Fruit fly (Drosophila melanogaster) whole organism, embryonic: ENCODE results near the gene Sry-alpha.

Source experiments
- Ada2b ChIP-seq: fragments of 200-800 bp; sonication (Bioruptor generic); IDR thresholded peaks from 2 replicates; pipeline ENCODE4 v1.3.6; 2022; ENCODE audit warnings: missing biosample characterization, missing genetic modification characterization
- Antp ChIP-seq: fragments of 200-800 bp; sonication (Bioruptor generic); optimal IDR thresholded peaks from 3 replicates; lab custom pipeline; 2016; ENCODE audit warnings: missing biosample characterization, missing genetic modification characterization
- Atf3 ChIP-seq: fragments of 200-800 bp; sonication (Bioruptor generic); optimal IDR thresholded peaks from 3 replicates; lab custom pipeline; 2016; ENCODE audit warnings: missing biosample characterization, missing genetic modification characterization
- Atf6 ChIP-seq: fragments of 200-800 bp; sonication (Bioruptor generic); IDR thresholded peaks from 2 replicates; pipeline ENCODE4 v1.3.6; 2022; ENCODE audit warnings: missing biosample characterization, missing genetic modification characterization
- BtbVII ChIP-seq: fragments of 200-800 bp; sonication (Bioruptor generic); optimal IDR thresholded peaks from 3 replicates; lab custom pipeline; 2017; ENCODE audit warnings: missing biosample characterization, mild to moderate bottlenecking, missing genetic modification characterization
- Bteb2 ChIP-seq: fragments of 200-800 bp; sonication (Bioruptor generic); optimal IDR thresholded peaks from 2 replicates; lab custom pipeline; 2016; ENCODE audit warnings: missing biosample characterization, missing genetic modification characterization
- CG10543 ChIP-seq: fragments of 200-800 bp; sonication (Bioruptor generic); optimal IDR thresholded peaks from 3 replicates; lab custom pipeline; 2017; ENCODE audit warnings: missing biosample characterization, mild to moderate bottlenecking, missing genetic modification characterization, moderate library complexity
- CG10565 ChIP-seq: fragments of 200-800 bp; sonication (Bioruptor generic); optimal IDR thresholded peaks from 3 replicates; lab custom pipeline; 2016; ENCODE audit warnings: missing biosample characterization, mild to moderate bottlenecking, missing genetic modification characterization
- CG10654 ChIP-seq: fragments of 200-800 bp; sonication (Bioruptor generic); optimal IDR thresholded peaks from 2 replicates; lab custom pipeline; 2016; ENCODE audit warnings: missing biosample characterization, missing genetic modification characterization
- CG11093 ChIP-seq: fragments of 200-800 bp; sonication (Bioruptor generic); IDR thresholded peaks from 3 replicates; pipeline ENCODE4 v1.3.6; 2022; ENCODE audit warnings: missing biosample characterization, missing genetic modification characterization
- CG11723 ChIP-seq: fragments of 200-800 bp; sonication (Bioruptor generic); optimal IDR thresholded peaks from 2 replicates; lab custom pipeline; 2017; ENCODE audit warnings: missing biosample characterization, mild to moderate bottlenecking, missing genetic modification characterization
- CG12744 ChIP-seq: fragments of 200-800 bp; sonication (Bioruptor generic); optimal IDR thresholded peaks from 2 replicates; lab custom pipeline; 2016; ENCODE audit warnings: missing biosample characterization, missing genetic modification characterization
- CG17385 ChIP-seq: fragments of 200-800 bp; sonication (Bioruptor generic); optimal IDR thresholded peaks from 3 replicates; lab custom pipeline; 2018; ENCODE audit warnings: missing biosample characterization, mild to moderate bottlenecking, missing genetic modification characterization
- CG2875 ChIP-seq: fragments of 200-800 bp; sonication (Bioruptor generic); optimal IDR thresholded peaks from 2 replicates; lab custom pipeline; 2017; ENCODE audit warnings: missing biosample characterization, mild to moderate bottlenecking, missing genetic modification characterization, missing genetic modification reagents
- CG30020 ChIP-seq: fragments of 200-800 bp; optimal IDR thresholded peaks from 2 replicates; lab custom pipeline; 2019; ENCODE audit warnings: missing biosample characterization, mild to moderate bottlenecking, missing genetic modification characterization, moderate library complexity
- CG3838 ChIP-seq: fragments of 200-800 bp; sonication (Bioruptor generic); optimal IDR thresholded peaks from 3 replicates; lab custom pipeline; 2016; ENCODE audit warnings: missing biosample characterization, missing genetic modification characterization
- CG4617 ChIP-seq: fragments of 200-800 bp; sonication (Bioruptor generic); optimal IDR thresholded peaks from 3 replicates; lab custom pipeline; 2016; ENCODE audit warnings: missing biosample characterization, missing genetic modification characterization, borderline replicate concordance
- CG4820 ChIP-seq: fragments of 200-800 bp; sonication (Bioruptor generic); optimal IDR thresholded peaks from 3 replicates; lab custom pipeline; 2016; ENCODE audit warnings: missing biosample characterization, missing genetic modification characterization
- CG7786 ChIP-seq: fragments of 200-800 bp; sonication (Bioruptor generic); optimal IDR thresholded peaks from 2 replicates; lab custom pipeline; 2016; ENCODE audit warnings: missing biosample characterization, missing genetic modification characterization
- CG7839 ChIP-seq: fragments of 200-800 bp; sonication (Bioruptor generic); optimal IDR thresholded peaks from 3 replicates; lab custom pipeline; 2018; ENCODE audit warnings: missing biosample characterization, mild to moderate bottlenecking, missing genetic modification characterization, moderate library complexity
- CG9609 ChIP-seq: fragments of 200-800 bp; sonication (Bioruptor generic); optimal IDR thresholded peaks from 3 replicates; lab custom pipeline; 2016; ENCODE audit warnings: missing biosample characterization, missing genetic modification characterization
- Chrac-16 ChIP-seq: fragments of 200-800 bp; sonication (Bioruptor generic); optimal IDR thresholded peaks from 3 replicates; lab custom pipeline; 2016; ENCODE audit warnings: missing biosample characterization, missing genetic modification characterization
- Dip2 ChIP-seq: fragments of 200-800 bp; sonication (Bioruptor generic); IDR thresholded peaks from 2 replicates; pipeline ENCODE4 v1.3.6; 2022; ENCODE audit warnings: missing biosample characterization, missing genetic modification characterization
- H15 ChIP-seq: fragments of 200-800 bp; sonication (Bioruptor generic); IDR thresholded peaks from 3 replicates; pipeline ENCODE4 v1.3.6; 2022; ENCODE audit warnings: missing biosample characterization, missing genetic modification characterization
- HLH4C ChIP-seq: fragments of 200-800 bp; sonication (Bioruptor generic); IDR thresholded peaks from 3 replicates; pipeline ENCODE4 v1.3.6; 2022; ENCODE audit warnings: missing biosample characterization, missing genetic modification characterization; ENCODE audit not compliant: partially characterized antibody
- HLH54F ChIP-seq: fragments of 200-800 bp; sonication (Bioruptor generic); optimal IDR thresholded peaks from 3 replicates; lab custom pipeline; 2016; ENCODE audit warnings: missing biosample characterization, missing genetic modification characterization
- MESR4 ChIP-seq: fragments of 200-800 bp; sonication (Bioruptor generic); optimal IDR thresholded peaks from 2 replicates; lab custom pipeline; 2018; ENCODE audit warnings: missing biosample characterization, mild to moderate bottlenecking, missing genetic modification characterization, moderate library complexity
- Max ChIP-seq: fragments of 200-800 bp; sonication (Bioruptor generic); optimal IDR thresholded peaks from 2 replicates; lab custom pipeline; 2016; ENCODE audit warnings: missing biosample characterization, mild to moderate bottlenecking, missing genetic modification characterization
- NFAT ChIP-seq: fragments of 200-800 bp; sonication (Bioruptor generic); IDR thresholded peaks from 2 replicates; pipeline ENCODE4 v1.3.6; 2022; ENCODE audit warnings: missing biosample characterization, missing genetic modification characterization
- Nf-YA ChIP-seq: fragments of 200-800 bp; sonication (Bioruptor generic); IDR thresholded peaks from 2 replicates; pipeline ENCODE4 v1.3.6; 2022; ENCODE audit warnings: missing biosample characterization, missing genetic modification characterization
- Optix ChIP-seq: fragments of 200-800 bp; sonication (Bioruptor generic); IDR thresholded peaks from 3 replicates; pipeline ENCODE4 v1.3.6; 2022; ENCODE audit warnings: missing biosample characterization, missing genetic modification characterization
- Usf ChIP-seq: fragments of 200-800 bp; sonication (Bioruptor generic); optimal IDR thresholded peaks from 2 replicates; lab custom pipeline; 2017; ENCODE audit warnings: missing genotype, missing biosample characterization, missing genetic modification characterization
- Xrp1 ChIP-seq: fragments of 200-800 bp; sonication (Bioruptor generic); IDR thresholded peaks from 2 replicates; pipeline ENCODE4 v1.3.6; 2022; ENCODE audit warnings: missing biosample characterization, missing genetic modification characterization
- ab ChIP-seq: fragments of 200-800 bp; sonication (Bioruptor generic); optimal IDR thresholded peaks from 2 replicates; lab custom pipeline; 2016; ENCODE audit warnings: missing biosample characterization, missing genetic modification characterization
- bigmax ChIP-seq: fragments of 200-800 bp; sonication (Bioruptor generic); optimal IDR thresholded peaks from 2 replicates; lab custom pipeline; 2018; ENCODE audit warnings: missing biosample characterization, mild to moderate bottlenecking, missing genetic modification characterization
- bsh ChIP-seq, 2 experiments: fragments of 200-800 bp; sonication (Bioruptor generic); optimal IDR thresholded peaks; 2 replicates each; lab custom pipeline; 2017 to 2018; ENCODE audit warnings: mild to moderate bottlenecking in 2 of 2, missing biosample characterization in 2 of 2, missing genetic modification characterization in 2 of 2, moderate library complexity in 1 of 2
- corto ChIP-seq: fragments of 200-800 bp; sonication (Bioruptor generic); optimal IDR thresholded peaks from 2 replicates; lab custom pipeline; 2016; ENCODE audit warnings: missing biosample characterization, mild to moderate bottlenecking, missing genetic modification characterization, moderate library complexity
- gsb ChIP-seq: fragments of 200-800 bp; sonication (Bioruptor generic); IDR thresholded peaks from 2 replicates; pipeline ENCODE4 v1.3.6; 2022; ENCODE audit warnings: missing biosample characterization, missing genetic modification characterization
- her ChIP-seq: fragments of 200-800 bp; sonication (Bioruptor generic); optimal IDR thresholded peaks from 2 replicates; lab custom pipeline; 2016; ENCODE audit warnings: missing biosample characterization, missing genetic modification characterization
- knrl ChIP-seq: fragments of 200-800 bp; sonication (Bioruptor generic); IDR thresholded peaks from 3 replicates; pipeline ENCODE4 v1.3.6; 2022; ENCODE audit warnings: missing biosample characterization, missing genetic modification characterization; ENCODE audit not compliant: partially characterized antibody
- lbe ChIP-seq: fragments of 200-800 bp; sonication (Bioruptor generic); optimal IDR thresholded peaks from 2 replicates; lab custom pipeline; 2016; ENCODE audit warnings: missing biosample characterization, mild to moderate bottlenecking, missing genetic modification characterization
- lov ChIP-seq, 2 experiments: fragments of 200-800 bp in 1 of 2; fragments of >200 bp in 1 of 2; sonication (Bioruptor generic) in 1 of 2; IDR thresholded peaks in 1 of 2; optimal IDR thresholded peaks in 1 of 2; 2 replicates in 1 of 2; 3 replicates in 1 of 2; pipeline versions ENCODE4 v1.3.6 to Lab custom; 2017 to 2022; ENCODE audit warnings: missing biosample characterization in 1 of 2, missing genetic modification characterization in 1 of 2
- oc ChIP-seq: fragments of 200-800 bp; sonication (Bioruptor generic); optimal IDR thresholded peaks from 2 replicates; lab custom pipeline; 2018; ENCODE audit warnings: missing biosample characterization, mild to moderate bottlenecking, missing genetic modification characterization, moderate library complexity
- org-1 ChIP-seq: fragments of 200-800 bp; sonication (Bioruptor generic); optimal IDR thresholded peaks from 2 replicates; lab custom pipeline; 2017; ENCODE audit warnings: missing biosample characterization, missing genetic modification characterization
- otp ChIP-seq: fragments of 200-800 bp; sonication (Bioruptor generic); IDR thresholded peaks from 3 replicates; pipeline ENCODE4, ENCODE4 v1.3.6; 2022; ENCODE audit warnings: missing biosample characterization, missing genetic modification characterization
- pita ChIP-seq: fragments of 200-800 bp; sonication (Bioruptor generic); optimal IDR thresholded peaks from 2 replicates; lab custom pipeline; 2017; ENCODE audit warnings: missing biosample characterization, mild to moderate bottlenecking, missing genetic modification characterization
- rib ChIP-seq: fragments of 200-800 bp; sonication (Bioruptor generic); IDR thresholded peaks from 2 replicates; pipeline ENCODE4 v1.3.6; 2022; ENCODE audit warnings: missing biosample characterization, missing genetic modification characterization
- schlank ChIP-seq: fragments of 200-800 bp; sonication (Bioruptor generic); optimal IDR thresholded peaks from 2 replicates; lab custom pipeline; 2018; ENCODE audit warnings: missing biosample characterization, mild to moderate bottlenecking, missing genetic modification characterization
- ssp ChIP-seq: fragments of 200-800 bp; sonication (Bioruptor generic); IDR thresholded peaks from 2 replicates; pipeline ENCODE4 v1.3.6; 2022; ENCODE audit warnings: missing biosample characterization, missing genetic modification characterization
- trh ChIP-seq: fragments of 200-800 bp; sonication (Bioruptor generic); optimal IDR thresholded peaks from 2 replicates; lab custom pipeline; 2016; ENCODE audit warnings: missing biosample characterization, missing genetic modification characterization
- zf30C ChIP-seq: fragments of 200-800 bp; sonication (Bioruptor generic); optimal IDR thresholded peaks from 3 replicates; lab custom pipeline; 2018; ENCODE audit warnings: missing biosample characterization, mild to moderate bottlenecking, missing genetic modification characterization

Sry-alpha gene

DNA sequence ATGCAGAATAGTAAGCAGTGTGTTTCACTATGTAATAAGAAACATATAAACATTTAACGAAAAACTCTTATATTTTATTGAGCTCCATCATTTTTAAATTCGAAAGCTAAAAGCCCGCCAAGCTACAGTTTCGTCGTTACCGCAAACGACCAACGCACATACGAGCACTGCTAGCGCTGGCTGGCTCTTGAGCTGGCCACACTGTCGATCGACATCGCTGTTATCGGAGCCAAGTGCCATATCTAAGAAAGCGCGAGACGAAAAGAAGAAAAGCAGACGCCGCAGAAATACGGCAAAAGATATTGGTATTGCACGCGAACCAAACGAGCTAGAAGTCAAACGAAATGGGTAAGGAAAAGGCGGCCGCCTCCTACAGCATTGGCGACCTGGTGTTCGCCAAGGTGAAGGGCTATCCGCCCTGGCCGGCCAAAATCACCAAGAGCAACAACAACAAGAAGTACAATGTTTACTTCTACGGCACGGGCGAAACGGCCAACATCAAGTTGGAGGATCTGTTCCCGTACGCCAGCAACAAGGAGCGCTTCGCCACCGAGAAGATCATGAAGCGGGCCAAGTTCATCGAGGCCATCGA lies 13.0 kb downstream of the Sry-alpha start, which contains the start of gene Jasper (continued):
- TF ChIP-seq CG11093 (GFP tag; lab: Robert Waterston, UW) (no peak), Atf6 (GFP tag; lab: Robert Waterston, UW) (no peak), lbe (GFP tag; lab: Kevin White, UChicago) (no peak), CG2875 (GFP tag; lab: Kevin White, UChicago) (no peak), schlank (tag; lab: Kevin White, UChicago) (no peak), corto (GFP tag; lab: Kevin White, UChicago) (no peak), CG7786 (GFP tag; lab: Kevin White, UChicago) (no peak), her (GFP tag; lab: Kevin White, UChicago) (peak; percentile 100), zf30C (GFP tag; lab: Kevin White, UChicago) (no peak), CG17385 (GFP tag; lab: Kevin White, UChicago) (peak; percentile 52), CG3838 (GFP tag; lab: Kevin White, UChicago) (no peak), CG4617 (peak; percentile 70), Ada2b (GFP tag; lab: Robert Waterston, UW) (no peak), ab (no peak), bsh (GFP tag; optimal IDR thresholded peaks at IDR 0.05; lab: Kevin White, UChicago) (no peak), BtbVII (no peak), CG10543 (no peak), MESR4 (GFP tag; lab: Kevin White, UChicago) (peak; percentile 83), knrl (GFP tag; lab: Robert Waterston, UW) (peak; percentile 48; the same call in 2 of the 3 replicates), CG4820 (GFP tag; lab: Kevin White, UChicago) (no peak), gsb (GFP tag; lab: Robert Waterston, UW) (no peak), Chrac-16 (no peak), CG11723 (GFP tag; lab: Kevin White, UChicago) (no peak), ssp (no peak), CG9609 (GFP tag; lab: Kevin White, UChicago) (no peak), trh (no peak), HLH54F (GFP tag; lab: Kevin White, UChicago) (no peak), Max (no peak), CG10654 (GFP tag; lab: Kevin White, UChicago) (peak; percentile 18), oc (tag; lab: Kevin White, UChicago) (no peak), Antp (GFP tag; lab: Kevin White, UChicago) (peak; percentile 33), org-1 (GFP tag; lab: Kevin White, UChicago) (no peak), HLH4C (GFP tag; lab: Robert Waterston, UW) (no peak), Atf3 (GFP tag; lab: Kevin White, UChicago) (no peak), rib (GFP tag; lab: Robert Waterston, UW) (no peak), Optix (GFP tag; lab: Robert Waterston, UW) (no peak), H15 (GFP tag; lab: Robert Waterston, UW) (no peak), pita (GFP tag; lab: Kevin White, UChicago) (no peak), Nf-YA (GFP tag; lab: Robert Waterston, UW) (no peak), Bteb2 (GFP tag; lab: Kevin White, UChicago) (no peak), otp (GFP tag; lab: Robert Waterston, UW) (no peak), CG10565 (no peak), Xrp1 (GFP tag; lab: Robert Waterston, UW) (no peak), bigmax (GFP tag; lab: Kevin White, UChicago) (no peak), lov (optimal IDR thresholded peaks at IDR 0.05; lab: Kevin White, UChicago) (no peak), lov (GFP tag; IDR thresholded peaks at IDR 0.05; lab: Robert Waterston, UW) (no peak), CG7839 (tag; lab: Kevin White, UChicago) (no peak), Usf (GFP tag; lab: Kevin White, UChicago) (no peak), CG12744 (GFP tag; lab: Kevin White, UChicago) (no peak), CG30020 (tag; lab: Kevin White, UChicago) (peak; percentile 21), Dip2 (no peak), NFAT (GFP tag; lab: Robert Waterston, UW) (no peak)
